Worm (Caenorhabditis elegans): ENCODE data around the gene F36H5.8.

F36H5.8 gene

ce11 chrII:1761564-1761963 is 11.1 kb upstream of the F36H5.8 start, which contains the start of gene F36H5.4:
Gene F36H5.4, plus strand, starts transcription at chrII:1761864.
- TF ChIP-seq saeg-2 (GFP tag; IDR thresholded peaks at IDR 0.05): no peak

ce11 chrII:1759602-1760001 is 9.1 kb upstream of the F36H5.8 start, which contains the start of gene F36H5.18:
Gene F36H5.18, plus strand, starts transcription at chrII:1759902.
- TF ChIP-seq ceh-32 (tag; optimal IDR thresholded peaks at IDR 0.05; ENCODE audit: poor library complexity) (no peak), Y75B8A.6 (GFP tag; IDR thresholded peaks at IDR 0.05) (no peak), Y105C5A.15 (GFP tag; IDR thresholded peaks at IDR 0.05) (no peak), sdz-12 (GFP tag; optimal IDR thresholded peaks at IDR 0.05) (no peak)

ce11 chrII:1757033-1757432 is 6.5 kb upstream of the F36H5.8 start, which contains the start of gene F36H5.10:
Gene F36H5.10, plus strand, starts transcription at chrII:1757333.
- no peak for TF ChIP-seq zip-11 (GFP tag; IDR thresholded peaks at IDR 0.05)
- TF ChIP-seq dmd-9 (GFP tag; IDR thresholded peaks at IDR 0.05): no peak
- no peak for TF ChIP-seq ceh-62 (tag; optimal IDR thresholded peaks at IDR 0.05)
- TF ChIP-seq spr-1 (tag; optimal IDR thresholded peaks at IDR 0.05): no peak
- TF ChIP-seq daf-16 (GFP tag; optimal IDR thresholded peaks at IDR 0.05): no peak
- no peak for TF ChIP-seq daf-16 (tag; optimal IDR thresholded peaks at IDR 0.05)
- peak; percentile 7 for TF ChIP-seq aha-1 (tag)
- no peak for TF ChIP-seq lin-39 (tag; optimal IDR thresholded peaks at IDR 0.05)

ce11 chrII:1756582-1756981 is 6.1 kb upstream of the F36H5.8 start, which contains the start of gene fbxb-53:
Gene fbxb-53, plus strand, starts transcription at chrII:1756882.
- TF ChIP-seq aha-1 (tag): no peak
- TF ChIP-seq hlh-11 (tag; optimal IDR thresholded peaks at IDR 0.05): no peak
- TF ChIP-seq hlh-30 (tag; optimal IDR thresholded peaks at IDR 0.05; ENCODE audit: insufficient read depth): no peak
- TF ChIP-seq unc-62 (GFP tag; optimal IDR thresholded peaks at IDR 0.05 in 1 of 2): peak in 1 of 2 experiments; percentile 31
- TF ChIP-seq unc-62 (tag; optimal IDR thresholded peaks at IDR 0.05): no peak
- TF ChIP-seq F10B5.3 (tag; optimal IDR thresholded peaks at IDR 0.05): no peak
- TF ChIP-seq mdt-29 (GFP tag; IDR thresholded peaks at IDR 0.05): no peak
- TF ChIP-seq duxl-1 (tag; optimal IDR thresholded peaks at IDR 0.05; ENCODE audit: poor library complexity): no peak
- no peak for TF ChIP-seq egl-27 (tag; optimal IDR thresholded peaks at IDR 0.05)
- TF ChIP-seq hif-1 (tag; optimal IDR thresholded peaks at IDR 0.05): no peak

- TF ChIP-seq unc-130 (GFP tag; optimal IDR thresholded peaks at IDR 0.05) (no peak), ceh-32 (tag; optimal IDR thresholded peaks at IDR 0.05; ENCODE audit: poor library complexity) (no peak), ceh-62 (tag; optimal IDR thresholded peaks at IDR 0.05) (no peak), madf-5 (GFP tag; IDR thresholded peaks at IDR 0.05) (no peak), dmd-6 (GFP tag; IDR thresholded peaks at IDR 0.05) (no peak), mdl-1 (tag; optimal IDR thresholded peaks at IDR 0.05) (no peak), unc-39 (tag; optimal IDR thresholded peaks at IDR 0.05) (no peak), ceh-44 (GFP tag; IDR thresholded peaks at IDR 0.05) (no peak), fos-1 (tag; optimal IDR thresholded peaks at IDR 0.05) (no peak), F44E2.7 (GFP tag; IDR thresholded peaks at IDR 0.05) (no peak), zag-1 (tag; optimal IDR thresholded peaks at IDR 0.05) (no peak), madf-9 (GFP tag; conservative IDR thresholded peaks at IDR 0.05) (no peak), mes-2 (tag; optimal IDR thresholded peaks at IDR 0.05; ENCODE audit: poor library complexity, severe bottlenecking) (no peak), F26F4.8 (GFP tag; conservative IDR thresholded peaks at IDR 0.05) (no peak), Y75B8A.6 (GFP tag; IDR thresholded peaks at IDR 0.05) (no peak), mdt-29 (GFP tag; IDR thresholded peaks at IDR 0.05) (no peak), hif-1 (tag; optimal IDR thresholded peaks at IDR 0.05) (no peak), nhr-77 (tag; optimal IDR thresholded peaks at IDR 0.05) (no peak), cey-2 (tag; optimal IDR thresholded peaks at IDR 0.05; ENCODE audit: borderline replicate concordance, insufficient read depth) (no peak), lir-3 (tag; optimal IDR thresholded peaks at IDR 0.05) (no peak)
These were observed 5.6 kb upstream of the F36H5.8 start, which contains the start of gene F36H5.17 for ce11 chrII:1756072-1756471. Gene F36H5.17, minus strand, starts transcription at chrII:1756172.

All from whole organism, L4 larva.